Worm (Caenorhabditis elegans) whole organism, young adult: ENCODE data around the gene dnc-3.

Experiments used
- F22D6.2 ChIP-seq: sonication (generic microtip); optimal IDR thresholded peaks from 2 replicates; lab custom pipeline; 2016; ENCODE audit warnings: mild to moderate bottlenecking, missing genetic modification characterization, missing compliant biosample characterization
- Y53F4B.3 ChIP-seq: fragments of 200-800 bp; sonication (Bioruptor generic); IDR thresholded peaks from 2 replicates; pipeline ENCODE4 v1.3.6; 2022; ENCODE audit warnings: missing genetic modification reagents, missing genetic modification characterization, missing compliant biosample characterization
- ama-1 ChIP-seq, 3 experiments: fragments of 150-350 bp in 1 of 3; sonication (generic microtip) in 2 of 3; optimal IDR thresholded peaks; 2 replicates each; lab custom pipeline; 2014 to 2018; ENCODE audit warnings: missing biosample characterization in 2 of 3, missing genetic modification characterization in 2 of 3, missing genetic modification reagents in 2 of 3
- hlh-26 ChIP-seq: fragments of 200-800 bp; sonication (Bioruptor generic); conservative IDR thresholded peaks from 2 replicates; pipeline ENCODE4 v1.3.6; 2022; ENCODE audit warnings: missing genetic modification reagents, missing genetic modification characterization, missing compliant biosample characterization
- sea-2 ChIP-seq: fragments of 200-800 bp; sonication (Bioruptor generic); IDR thresholded peaks from 2 replicates; pipeline ENCODE4 v1.3.6; 2022; ENCODE audit warnings: missing genetic modification characterization, missing compliant biosample characterization
- ztf-28 ChIP-seq: fragments of 200-800 bp; sonication (Bioruptor generic); IDR thresholded peaks from 2 replicates; pipeline ENCODE4 v1.3.6; 2022; ENCODE audit warnings: missing genetic modification reagents, missing genetic modification characterization, missing compliant biosample characterization

DNA sequence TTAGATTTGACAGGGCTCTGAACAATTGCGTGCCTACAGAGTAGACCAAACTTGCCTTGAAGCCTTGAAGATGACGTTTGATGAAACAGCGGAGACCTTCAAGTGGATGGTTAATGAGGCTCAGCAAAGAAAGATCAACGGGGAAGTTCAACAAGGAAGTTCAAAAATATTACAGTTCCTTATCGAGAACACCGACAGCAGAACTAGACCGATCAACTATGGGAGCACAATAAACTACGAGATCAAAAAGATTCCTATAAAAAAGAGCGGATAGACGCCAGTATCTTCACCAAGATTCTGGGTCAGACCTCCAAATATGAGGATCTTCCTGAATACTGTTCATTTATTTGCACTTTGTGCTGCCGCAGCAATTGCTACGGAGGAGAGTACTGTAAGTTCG, 26.2 kb downstream of the dnc-3 start, which contains the start of gene clec-134:
- TF ChIP-seq Y53F4B.3 (no peak), hlh-26 (GFP tag; lab: Robert Waterston, UW) (no peak), F22D6.2 (tag; lab: Kevin White, UChicago) (no peak), sea-2 (GFP tag; lab: Robert Waterston, UW) (no peak), ztf-28 (GFP tag; lab: Robert Waterston, UW) (no peak), ama-1 (optimal IDR thresholded peaks at IDR 0.05; lab: Kevin White, UChicago) (no peak), ama-1 (GFP tag; optimal IDR thresholded peaks at IDR 0.05; lab: Kevin White, UChicago) (no peak)
